Fruit fly (Drosophila melanogaster): Measurements from ENCODE around the gene CG10352.

- no peak for TF ChIP-seq toe (GFP tag; optimal IDR thresholded peaks at IDR 0.05)
- TF ChIP-seq CG11617 (GFP tag; optimal IDR thresholded peaks at IDR 0.05) = no peak
- TF ChIP-seq kay (GFP tag; ENCODE audit: borderline replicate concordance) = no peak
- no peak for TF ChIP-seq CG12768 (GFP tag; optimal IDR thresholded peaks at IDR 0.05)
- TF ChIP-seq bab1 (GFP tag; optimal IDR thresholded peaks at IDR 0.05) = no peak
- TF ChIP-seq CG7101 (tag; optimal IDR thresholded peaks at IDR 0.05) = no peak
- TF ChIP-seq tj (GFP tag; optimal IDR thresholded peaks at IDR 0.05) = no peak
Observed at dm6 chrX:11841702-11842378, 35.1 kb downstream of the CG10352 start.

All from whole organism, adult.